Fruit fly (Drosophila melanogaster) whole organism, embryonic: ENCODE data around the gene Fie.

Source experiments
- Atf3 ChIP-seq: fragments of 200-800 bp; sonication (Bioruptor generic); optimal IDR thresholded peaks from 3 replicates; lab custom pipeline; 2016; ENCODE audit warnings: missing biosample characterization, missing genetic modification characterization
- B-H2 ChIP-seq: fragments of 200-800 bp; sonication (Bioruptor generic); optimal IDR thresholded peaks from 2 replicates; lab custom pipeline; 2018; ENCODE audit warnings: missing biosample characterization, mild to moderate bottlenecking, missing genetic modification characterization
- Bteb2 ChIP-seq: fragments of 200-800 bp; sonication (Bioruptor generic); optimal IDR thresholded peaks from 2 replicates; lab custom pipeline; 2016; ENCODE audit warnings: missing biosample characterization, missing genetic modification characterization
- CG10321 ChIP-seq: fragments of 200-800 bp; sonication (Bioruptor generic); IDR thresholded peaks from 2 replicates; pipeline ENCODE4 v1.3.6; 2022; ENCODE audit warnings: missing biosample characterization, missing genetic modification characterization
- CG10565 ChIP-seq: fragments of 200-800 bp; sonication (Bioruptor generic); optimal IDR thresholded peaks from 3 replicates; lab custom pipeline; 2016; ENCODE audit warnings: missing biosample characterization, mild to moderate bottlenecking, missing genetic modification characterization
- CG12219 ChIP-seq: fragments of 200-800 bp; sonication (Bioruptor generic); optimal IDR thresholded peaks from 3 replicates; lab custom pipeline; 2018; ENCODE audit warnings: missing biosample characterization, mild to moderate bottlenecking, missing genetic modification characterization
- CG12236 ChIP-seq: fragments of 200-800 bp; sonication (Bioruptor generic); optimal IDR thresholded peaks from 2 replicates; lab custom pipeline; 2016; ENCODE audit warnings: missing biosample characterization, missing genetic modification characterization
- CG12942 ChIP-seq: fragments of 200-800 bp; sonication (Bioruptor generic); optimal IDR thresholded peaks from 3 replicates; lab custom pipeline; 2016; ENCODE audit warnings: missing biosample characterization, missing genetic modification characterization
- CG13296 ChIP-seq: fragments of 200-800 bp; sonication (Bioruptor generic); optimal IDR thresholded peaks from 3 replicates; lab custom pipeline; 2018; ENCODE audit warnings: missing biosample characterization, mild to moderate bottlenecking, missing genetic modification characterization
- CG13624 ChIP-seq: fragments of 200-800 bp; sonication (Bioruptor generic); optimal IDR thresholded peaks from 2 replicates; lab custom pipeline; 2016; ENCODE audit warnings: missing biosample characterization, missing genetic modification characterization
- CG14441 ChIP-seq: fragments of 200-800 bp; sonication (Bioruptor generic); IDR thresholded peaks from 2 replicates; pipeline ENCODE4 v1.3.6; 2022; ENCODE audit warnings: missing biosample characterization, missing genetic modification characterization
- CG15269 ChIP-seq: fragments of 200-800 bp; sonication (Bioruptor generic); optimal IDR thresholded peaks from 2 replicates; lab custom pipeline; 2018; ENCODE audit warnings: missing biosample characterization, mild to moderate bottlenecking, missing genetic modification characterization, moderate library complexity
- CG1603 ChIP-seq: fragments of 200-800 bp; sonication (Bioruptor generic); optimal IDR thresholded peaks from 2 replicates; lab custom pipeline; 2019; ENCODE audit warnings: missing biosample characterization, mild to moderate bottlenecking, missing genetic modification characterization, moderate library complexity
- CG18619 ChIP-seq: fragments of 200-800 bp; sonication (Bioruptor generic); optimal IDR thresholded peaks from 3 replicates; lab custom pipeline; 2017; ENCODE audit warnings: missing biosample characterization, mild to moderate bottlenecking, missing genetic modification characterization
- CG2129 ChIP-seq: fragments of 200-800 bp; sonication (Bioruptor generic); IDR thresholded peaks from 2 replicates; pipeline ENCODE4 v1.3.6; 2022; ENCODE audit warnings: missing biosample characterization, missing genetic modification characterization; ENCODE audit not compliant: partially characterized antibody
- CG2678 ChIP-seq: fragments of 200-800 bp; sonication (Bioruptor generic); optimal IDR thresholded peaks from 3 replicates; lab custom pipeline; 2019; ENCODE audit warnings: missing biosample characterization, mild to moderate bottlenecking, missing genetic modification characterization, moderate library complexity
- CG2712 ChIP-seq: fragments of 200-800 bp; optimal IDR thresholded peaks from 3 replicates; lab custom pipeline; 2019; ENCODE audit warnings: missing biosample characterization, mild to moderate bottlenecking, missing genetic modification characterization, moderate library complexity
- CG3726 ChIP-seq: fragments of 200-800 bp; sonication (Bioruptor generic); IDR thresholded peaks from 3 replicates; pipeline ENCODE4, ENCODE4 v1.3.6; 2022; ENCODE audit warnings: missing biosample characterization, missing genetic modification characterization
- CG4617 ChIP-seq: fragments of 200-800 bp; sonication (Bioruptor generic); optimal IDR thresholded peaks from 3 replicates; lab custom pipeline; 2016; ENCODE audit warnings: missing biosample characterization, missing genetic modification characterization, borderline replicate concordance
- CG5180 ChIP-seq: fragments of 200-800 bp; sonication (Bioruptor generic); optimal IDR thresholded peaks from 3 replicates; lab custom pipeline; 2017; ENCODE audit warnings: missing biosample characterization, missing genetic modification characterization, mild to moderate bottlenecking, moderate library complexity, missing genetic modification reagents
- CG7271 ChIP-seq: fragments of 200-800 bp; sonication (Bioruptor generic); optimal IDR thresholded peaks from 2 replicates; lab custom pipeline; 2018; ENCODE audit warnings: missing biosample characterization, mild to moderate bottlenecking, missing genetic modification characterization, moderate library complexity
- CG8359 ChIP-seq: fragments of 200-800 bp; sonication (Bioruptor generic); optimal IDR thresholded peaks from 2 replicates; lab custom pipeline; 2017; ENCODE audit warnings: missing biosample characterization, mild to moderate bottlenecking, missing genetic modification characterization, borderline replicate concordance
- CTCF ChIP-seq: fragments of 200-800 bp; sonication (Bioruptor generic); optimal IDR thresholded peaks from 2 replicates; lab custom pipeline; 2017; ENCODE audit warnings: missing biosample characterization, mild to moderate bottlenecking, missing genetic modification characterization, moderate library complexity
- Dbx ChIP-seq: fragments of 200-800 bp; sonication (Bioruptor generic); IDR thresholded peaks from 3 replicates; pipeline ENCODE4 v1.3.6; 2022; ENCODE audit warnings: missing biosample characterization, missing genetic modification characterization
- Elba2 ChIP-seq: fragments of 200-800 bp; sonication (Bioruptor generic); optimal IDR thresholded peaks from 3 replicates; lab custom pipeline; 2016; ENCODE audit warnings: missing biosample characterization, missing genetic modification characterization
- H15 ChIP-seq: fragments of 200-800 bp; sonication (Bioruptor generic); IDR thresholded peaks from 3 replicates; pipeline ENCODE4 v1.3.6; 2022; ENCODE audit warnings: missing biosample characterization, missing genetic modification characterization
- Jarid2 ChIP-seq: fragments of 200-800 bp; sonication (Bioruptor generic); optimal IDR thresholded peaks from 3 replicates; lab custom pipeline; 2017; ENCODE audit warnings: mild to moderate bottlenecking, missing biosample characterization, missing genetic modification reagents, missing genetic modification characterization
- Kr ChIP-seq: fragments of 200-800 bp; sonication (Bioruptor generic); optimal IDR thresholded peaks from 2 replicates; lab custom pipeline; 2017; ENCODE audit warnings: missing biosample characterization, mild to moderate bottlenecking, missing genetic modification characterization
- Nf-YB ChIP-seq: fragments of 200-800 bp; sonication (Bioruptor generic); optimal IDR thresholded peaks from 3 replicates; lab custom pipeline; 2019; ENCODE audit warnings: missing biosample characterization, mild to moderate bottlenecking, missing genetic modification characterization, moderate library complexity
- NfI ChIP-seq: fragments of 200-800 bp; sonication (Bioruptor generic); optimal IDR thresholded peaks from 3 replicates; lab custom pipeline; 2018; ENCODE audit warnings: missing biosample characterization, mild to moderate bottlenecking, missing genetic modification characterization, moderate library complexity
- Taf1 ChIP-seq: fragments of 200-800 bp; sonication (Bioruptor generic); IDR thresholded peaks from 2 replicates; pipeline ENCODE4 v1.3.6; 2022; ENCODE audit warnings: missing biosample characterization, missing genetic modification characterization
- amos ChIP-seq: fragments of 200-800 bp; sonication (Bioruptor generic); IDR thresholded peaks from 2 replicates; pipeline ENCODE4 v1.3.6; 2022; ENCODE audit warnings: missing biosample characterization, missing genetic modification characterization; ENCODE audit not compliant: partially characterized antibody
- bigmax ChIP-seq: fragments of 200-800 bp; sonication (Bioruptor generic); optimal IDR thresholded peaks from 2 replicates; lab custom pipeline; 2018; ENCODE audit warnings: missing biosample characterization, mild to moderate bottlenecking, missing genetic modification characterization
- chif ChIP-seq, 2 experiments: fragments of 200-800 bp; sonication (Bioruptor generic); optimal IDR thresholded peaks; 3 replicates each; lab custom pipeline; 2016; ENCODE audit warnings: missing biosample characterization in 2 of 2, missing genetic modification characterization in 2 of 2
- dan ChIP-seq: fragments of 200-800 bp; sonication (Bioruptor generic); IDR thresholded peaks from 2 replicates; pipeline ENCODE4 v1.3.6; 2022; ENCODE audit warnings: missing biosample characterization, missing genetic modification characterization
- disco-r ChIP-seq: fragments of 200-800 bp; sonication (Bioruptor generic); optimal IDR thresholded peaks from 2 replicates; lab custom pipeline; 2016; ENCODE audit warnings: missing biosample characterization, missing genetic modification characterization
- emc ChIP-seq: fragments of 200-800 bp; sonication (Bioruptor generic); optimal IDR thresholded peaks from 2 replicates; lab custom pipeline; 2016; ENCODE audit warnings: missing biosample characterization, missing genetic modification characterization
- eve ChIP-seq, 2 experiments: fragments of >200 bp; optimal IDR thresholded peaks; 2 replicates each; lab custom pipeline; 2017; ENCODE audit warnings: missing biosample characterization in 2 of 2, missing genetic modification characterization in 2 of 2
- ftz-f1 ChIP-seq: fragments of 200-800 bp; sonication (Bioruptor generic); optimal IDR thresholded peaks from 2 replicates; lab custom pipeline; 2016; ENCODE audit warnings: missing biosample characterization, missing genetic modification characterization
- her ChIP-seq: fragments of 200-800 bp; sonication (Bioruptor generic); optimal IDR thresholded peaks from 2 replicates; lab custom pipeline; 2016; ENCODE audit warnings: missing biosample characterization, missing genetic modification characterization
- jigr1 ChIP-seq: fragments of 200-800 bp; sonication (Bioruptor generic); IDR thresholded peaks from 3 replicates; pipeline ENCODE4 v1.3.6; 2022; ENCODE audit warnings: missing biosample characterization, missing genetic modification characterization
- knrl ChIP-seq: fragments of 200-800 bp; sonication (Bioruptor generic); IDR thresholded peaks from 3 replicates; pipeline ENCODE4 v1.3.6; 2022; ENCODE audit warnings: missing biosample characterization, missing genetic modification characterization; ENCODE audit not compliant: partially characterized antibody
- sc ChIP-seq, 3 experiments: fragments of >200 bp in 2 of 3; fragments of 200-800 bp in 1 of 3; sonication (Bioruptor generic) in 1 of 3; optimal IDR thresholded peaks; 2 replicates in 2 of 3; 3 replicates in 1 of 3; lab custom pipeline; 2017; ENCODE audit warnings: mild to moderate bottlenecking in 1 of 3, missing biosample characterization in 1 of 3, missing genetic modification characterization in 1 of 3, missing genetic modification reagents in 1 of 3
- schlank ChIP-seq: fragments of 200-800 bp; sonication (Bioruptor generic); optimal IDR thresholded peaks from 2 replicates; lab custom pipeline; 2018; ENCODE audit warnings: missing biosample characterization, mild to moderate bottlenecking, missing genetic modification characterization
- sd ChIP-seq: fragments of 200-800 bp; sonication (Bioruptor generic); optimal IDR thresholded peaks from 3 replicates; lab custom pipeline; 2018; ENCODE audit warnings: missing biosample characterization, mild to moderate bottlenecking, missing genetic modification characterization, moderate library complexity
- slou ChIP-seq: fragments of 200-800 bp; sonication (Bioruptor generic); optimal IDR thresholded peaks from 3 replicates; lab custom pipeline; 2016; ENCODE audit warnings: missing biosample characterization, missing genetic modification characterization
- toy ChIP-seq: fragments of 200-800 bp; sonication (Bioruptor generic); IDR thresholded peaks from 2 replicates; pipeline ENCODE4 v1.3.6; 2022; ENCODE audit warnings: missing biosample characterization, missing genetic modification characterization
- wor ChIP-seq: fragments of 200-800 bp; sonication (Bioruptor generic); IDR thresholded peaks from 2 replicates; pipeline ENCODE4 v1.3.6; 2022; ENCODE audit warnings: missing biosample characterization, missing genetic modification characterization

Fie gene

DNA sequence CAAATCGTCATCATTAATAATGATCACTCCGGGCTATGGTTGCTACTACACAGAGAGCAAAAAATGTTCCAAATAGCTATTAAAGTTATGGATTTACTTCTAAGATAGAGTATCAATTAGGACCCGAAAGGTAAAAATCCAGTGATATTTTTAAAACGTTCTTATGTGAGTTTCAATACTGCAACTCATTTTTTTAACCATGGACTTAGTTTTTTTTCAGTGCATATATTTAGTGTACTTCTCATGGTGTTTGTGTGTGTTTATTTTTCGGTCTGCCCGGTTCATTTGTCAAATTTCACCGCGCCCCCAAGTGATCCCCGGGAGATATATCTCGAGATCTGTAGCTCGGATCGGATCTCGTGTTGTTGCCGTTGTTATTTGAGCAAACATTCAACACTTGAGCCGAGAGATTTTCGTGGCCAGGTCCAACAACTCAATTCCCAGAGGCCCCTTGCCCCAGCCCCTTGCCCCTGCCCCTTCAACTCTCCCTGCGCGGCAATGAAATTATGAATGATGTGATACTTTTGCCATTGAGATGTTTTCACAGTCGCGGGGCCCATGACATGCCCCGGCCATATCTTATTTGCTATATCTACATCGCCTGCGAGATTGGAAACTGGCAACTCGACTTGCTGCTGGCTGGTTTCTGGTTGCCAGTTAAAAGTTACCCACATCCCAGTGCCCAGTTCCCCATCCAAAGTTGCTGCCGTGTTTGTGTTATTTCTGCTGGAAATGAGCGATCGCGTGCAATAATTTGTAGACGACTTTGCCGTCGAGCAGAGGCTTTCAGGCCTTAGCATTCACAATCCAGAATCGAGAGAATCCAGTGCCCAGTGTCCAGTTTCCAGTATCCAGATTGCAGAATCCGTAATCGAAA lies 29.6 kb upstream of the Fie start (continued):
- TF ChIP-seq Atf3 (GFP tag; lab: Kevin White, UChicago) = peak; percentile 73
- peak; percentile 4 for TF ChIP-seq Bteb2 (GFP tag; lab: Kevin White, UChicago)
- peak; percentile 11 for TF ChIP-seq CG12942 (GFP tag; lab: Kevin White, UChicago)
- TF ChIP-seq Kr (GFP tag; lab: Kevin White, UChicago) = no peak
- no peak for TF ChIP-seq sc (optimal IDR thresholded peaks at IDR 0.05; lab: Kevin White, UChicago)
- peak; percentile 54 for TF ChIP-seq sc (GFP tag; optimal IDR thresholded peaks at IDR 0.05; lab: Kevin White, UChicago)
- no peak for TF ChIP-seq knrl (GFP tag; lab: Robert Waterston, UW)
- TF ChIP-seq CG2678 = peak; percentile 73
- no peak for TF ChIP-seq Elba2
- peak; percentile 8 for TF ChIP-seq CG4617 (GFP tag; lab: Kevin White, UChicago)
- no peak for TF ChIP-seq CG13296 (GFP tag; lab: Kevin White, UChicago)
- TF ChIP-seq CTCF (GFP tag; lab: Kevin White, UChicago) = no peak
- peak; percentile 35 for TF ChIP-seq CG15269 (tag; lab: Kevin White, UChicago)
- TF ChIP-seq Jarid2 (GFP tag; lab: Kevin White, UChicago) = no peak
- no peak for TF ChIP-seq toy (GFP tag; lab: Robert Waterston, UW)
- no peak for TF ChIP-seq CG5180
- TF ChIP-seq CG13624 = peak; percentile 53
- TF ChIP-seq CG18619 = peak; percentile 43
- TF ChIP-seq sd = peak; percentile 4
- TF ChIP-seq CG3726 (GFP tag; lab: Robert Waterston, UW) = no peak
- 0 out of 2 replicates have a peak, but pooled peaks have one; percentile 19 for TF ChIP-seq wor
- peak; percentile 39 for TF ChIP-seq CG10565 (GFP tag; lab: Kevin White, UChicago)
- TF ChIP-seq Taf1 (GFP tag; lab: Robert Waterston, UW) = no peak
- TF ChIP-seq eve (GFP tag; optimal IDR thresholded peaks at IDR 0.05; lab: Kevin White, UChicago) = peak in 1 of 2 experiments; percentile 88
- 0 out of 3 replicates have a peak, but pooled peaks have one; percentile 43 for TF ChIP-seq H15
- peak; percentile 56 for TF ChIP-seq Nf-YB (GFP tag; lab: Kevin White, UChicago)
- TF ChIP-seq CG12219 (GFP tag; lab: Kevin White, UChicago) = peak; percentile 60
- TF ChIP-seq CG14441 = 0 out of 2 replicates have a peak, but pooled peaks have one; percentile 10
- no peak for TF ChIP-seq B-H2
- peak; percentile 84 for TF ChIP-seq CG2712 (tag; lab: Kevin White, UChicago)
- 0 out of 3 replicates have a peak, but pooled peaks have one; percentile 39 for TF ChIP-seq jigr1
- no peak for TF ChIP-seq bigmax (GFP tag; lab: Kevin White, UChicago)
- TF ChIP-seq CG1603 = peak; percentile 69
- TF ChIP-seq ftz-f1 (GFP tag; lab: Kevin White, UChicago) = no peak
- TF ChIP-seq emc (GFP tag; lab: Kevin White, UChicago) = no peak
- TF ChIP-seq dan = no peak
- TF ChIP-seq CG8359 (GFP tag; lab: Kevin White, UChicago) = peak; percentile 43
- no peak for TF ChIP-seq disco-r (GFP tag; lab: Kevin White, UChicago)
- no peak for TF ChIP-seq CG2129 (GFP tag; lab: Robert Waterston, UW)
- no peak for TF ChIP-seq CG10321 (GFP tag; lab: Robert Waterston, UW)
- TF ChIP-seq chif (GFP tag; optimal IDR thresholded peaks at IDR 0.05; lab: Kevin White, UChicago) = peak; percentile 70 to 89
- TF ChIP-seq CG12236 (GFP tag; lab: Kevin White, UChicago) = peak; percentile 71
- no peak for TF ChIP-seq schlank
- TF ChIP-seq NfI = peak; percentile 41
- peak; percentile 14 for TF ChIP-seq CG7271
- TF ChIP-seq Dbx (GFP tag; lab: Robert Waterston, UW) = no peak
- no peak for TF ChIP-seq her (GFP tag; lab: Kevin White, UChicago)
- no peak for TF ChIP-seq amos (GFP tag; lab: Robert Waterston, UW)
- no peak for TF ChIP-seq slou (GFP tag; lab: Kevin White, UChicago)
